Worm (Caenorhabditis elegans): ENCODE data around the gene sru-36.

ce11 chrV:9889629-9890028 lies 48.2 kb downstream of the sru-36 start, which contains the start of gene fshr-1:
- no peak for TF ChIP-seq pqm-1 (tag; optimal IDR thresholded peaks at IDR 0.05)
- TF ChIP-seq F13H6.1 (tag; optimal IDR thresholded peaks at IDR 0.05), result no peak
- no peak for TF ChIP-seq zip-5 (tag; optimal IDR thresholded peaks at IDR 0.05)
- TF ChIP-seq ama-1 (optimal IDR thresholded peaks at IDR 0.05), result no peak
- TF ChIP-seq dmd-4 (tag; optimal IDR thresholded peaks at IDR 0.05; ENCODE audit: borderline replicate concordance), result no peak
- TF ChIP-seq rnt-1 (tag; optimal IDR thresholded peaks at IDR 0.05), result no peak
- TF ChIP-seq T23F11.4 (GFP tag; optimal IDR thresholded peaks at IDR 0.05), result no peak
- no peak for TF ChIP-seq ceh-34 (tag; optimal IDR thresholded peaks at IDR 0.05)
- no peak for TF ChIP-seq fkh-6 (tag; optimal IDR thresholded peaks at IDR 0.05)

All from whole organism, late embryonic.